Fruit fly (Drosophila melanogaster) whole organism, embryonic: ENCODE results near the gene Jhbp1.

Experiments used
- Ada2b ChIP-seq: fragments of 200-800 bp; sonication (Bioruptor generic); IDR thresholded peaks from 2 replicates; pipeline ENCODE4 v1.3.6; 2022; ENCODE audit warnings: missing biosample characterization, missing genetic modification characterization
- CG10209 ChIP-seq: fragments of 200-800 bp; sonication (Bioruptor generic); optimal IDR thresholded peaks from 3 replicates; lab custom pipeline; 2017; ENCODE audit warnings: missing biosample characterization, mild to moderate bottlenecking, missing genetic modification characterization, missing genetic modification reagents
- CG10543 ChIP-seq: fragments of 200-800 bp; sonication (Bioruptor generic); optimal IDR thresholded peaks from 3 replicates; lab custom pipeline; 2017; ENCODE audit warnings: missing biosample characterization, mild to moderate bottlenecking, missing genetic modification characterization, moderate library complexity
- CG10654 ChIP-seq: fragments of 200-800 bp; sonication (Bioruptor generic); optimal IDR thresholded peaks from 2 replicates; lab custom pipeline; 2016; ENCODE audit warnings: missing biosample characterization, missing genetic modification characterization
- CG11695 ChIP-seq: fragments of 200-800 bp; sonication (Bioruptor generic); IDR thresholded peaks from 3 replicates; pipeline ENCODE4 v1.3.6; 2022; ENCODE audit warnings: missing biosample characterization, missing genetic modification characterization
- CG12071 ChIP-seq: fragments of 200-800 bp; sonication (Bioruptor generic); optimal IDR thresholded peaks from 3 replicates; lab custom pipeline; 2018; ENCODE audit warnings: missing biosample characterization, mild to moderate bottlenecking, missing genetic modification characterization
- CG12155 ChIP-seq: fragments of 200-800 bp; sonication (Bioruptor generic); optimal IDR thresholded peaks from 3 replicates; lab custom pipeline; 2016; ENCODE audit warnings: missing biosample characterization, missing genetic modification characterization
- CG12769 ChIP-seq: fragments of 200-800 bp; sonication (Bioruptor generic); optimal IDR thresholded peaks from 2 replicates; lab custom pipeline; 2019; ENCODE audit warnings: missing biosample characterization, mild to moderate bottlenecking, missing genetic modification characterization, moderate library complexity
- CG17829 ChIP-seq: fragments of 200-800 bp; optimal IDR thresholded peaks from 2 replicates; lab custom pipeline; 2019; ENCODE audit warnings: missing biosample characterization, mild to moderate bottlenecking, missing genetic modification characterization, moderate library complexity
- CG1792 ChIP-seq: fragments of 200-800 bp; sonication (Bioruptor generic); optimal IDR thresholded peaks from 2 replicates; lab custom pipeline; 2016; ENCODE audit warnings: missing biosample characterization, missing genetic modification characterization
- CG18476 ChIP-seq: fragments of 200-800 bp; sonication (Bioruptor generic); optimal IDR thresholded peaks from 2 replicates; lab custom pipeline; 2016; ENCODE audit warnings: missing biosample characterization, mild to moderate bottlenecking, missing genetic modification characterization
- CG2889 ChIP-seq: fragments of 200-800 bp; sonication (Bioruptor generic); IDR thresholded peaks from 3 replicates; pipeline ENCODE4 v1.3.6; 2022; ENCODE audit warnings: missing biosample characterization, missing genetic modification characterization
- CG33213 ChIP-seq: fragments of 200-800 bp; sonication (Bioruptor generic); optimal IDR thresholded peaks from 3 replicates; lab custom pipeline; 2016; ENCODE audit warnings: missing biosample characterization, missing genetic modification characterization
- CG4424 ChIP-seq: fragments of 200-800 bp; sonication (Bioruptor generic); optimal IDR thresholded peaks from 3 replicates; lab custom pipeline; 2016; ENCODE audit warnings: missing biosample characterization, missing genetic modification characterization
- CG4707 ChIP-seq: fragments of 200-800 bp; sonication (Bioruptor generic); optimal IDR thresholded peaks from 2 replicates; lab custom pipeline; 2018; ENCODE audit warnings: missing biosample characterization, mild to moderate bottlenecking, missing genetic modification characterization, moderate library complexity
- CG6689 ChIP-seq: fragments of 200-800 bp; sonication (Bioruptor generic); IDR thresholded peaks from 2 replicates; pipeline ENCODE4 v1.3.6; 2022; ENCODE audit warnings: missing biosample characterization, missing genetic modification characterization
- CTCF ChIP-seq: fragments of 200-800 bp; sonication (Bioruptor generic); optimal IDR thresholded peaks from 2 replicates; lab custom pipeline; 2017; ENCODE audit warnings: missing biosample characterization, mild to moderate bottlenecking, missing genetic modification characterization, moderate library complexity
- Dfd ChIP-seq, 2 experiments: fragments of >200 bp; optimal IDR thresholded peaks; 2 replicates each; lab custom pipeline; 2017; ENCODE audit warnings: missing biosample characterization in 2 of 2, missing genetic modification characterization in 2 of 2
- Doc3 ChIP-seq: fragments of 200-800 bp; sonication (Bioruptor generic); IDR thresholded peaks from 3 replicates; pipeline ENCODE4 v1.3.6; 2022; ENCODE audit warnings: missing biosample characterization, missing genetic modification characterization; ENCODE audit not compliant: partially characterized antibody
- Eip74EF ChIP-seq, 2 experiments: fragments of 200-800 bp in 1 of 2; fragments of >200 bp in 1 of 2; sonication (Bioruptor generic) in 1 of 2; optimal IDR thresholded peaks; 2 replicates each; lab custom pipeline; 2017 to 2019; ENCODE audit warnings: missing biosample characterization in 2 of 2, missing genetic modification characterization in 2 of 2, mild to moderate bottlenecking in 1 of 2, moderate library complexity in 1 of 2
- Ets65A ChIP-seq: fragments of 200-800 bp; sonication (Bioruptor generic); peaks from one replicate; lab custom pipeline; 2016; ENCODE audit warnings: missing biosample characterization, missing genetic modification characterization
- Gug ChIP-seq: fragments of 200-800 bp; sonication (Bioruptor generic); IDR thresholded peaks from 4 replicates; pipeline ENCODE4 v1.3.6; 2022; ENCODE audit warnings: missing biosample characterization, missing genetic modification characterization
- Hr3 ChIP-seq: fragments of 200-800 bp; sonication (Bioruptor generic); optimal IDR thresholded peaks from 3 replicates; lab custom pipeline; 2016; ENCODE audit warnings: missing biosample characterization, missing genetic modification characterization
- Lim3 ChIP-seq: fragments of 200-800 bp; sonication (Bioruptor generic); IDR thresholded peaks from 2 replicates; pipeline ENCODE4 v1.3.6; 2022; ENCODE audit warnings: missing biosample characterization, missing genetic modification characterization
- Neu2 ChIP-seq: fragments of 200-800 bp; sonication (Bioruptor generic); optimal IDR thresholded peaks from 3 replicates; lab custom pipeline; 2016; ENCODE audit warnings: missing biosample characterization, missing genetic modification characterization, borderline replicate concordance
- Oaz ChIP-seq: fragments of 200-800 bp; sonication (Bioruptor generic); IDR thresholded peaks from 2 replicates; pipeline ENCODE4 v1.3.6; 2022; ENCODE audit warnings: missing biosample characterization, missing genetic modification characterization
- Optix ChIP-seq: fragments of 200-800 bp; sonication (Bioruptor generic); IDR thresholded peaks from 3 replicates; pipeline ENCODE4 v1.3.6; 2022; ENCODE audit warnings: missing biosample characterization, missing genetic modification characterization
- PHDP ChIP-seq: fragments of 200-800 bp; sonication (Bioruptor generic); optimal IDR thresholded peaks from 3 replicates; lab custom pipeline; 2018; ENCODE audit warnings: missing biosample characterization, mild to moderate bottlenecking, missing genetic modification characterization, moderate library complexity
- Sry-δ ChIP-seq: fragments of 200-800 bp; sonication (Bioruptor generic); optimal IDR thresholded peaks from 2 replicates; lab custom pipeline; 2016; ENCODE audit warnings: missing biosample characterization, missing genetic modification characterization
- ato ChIP-seq: fragments of 200-800 bp; sonication (Bioruptor generic); IDR thresholded peaks from 2 replicates; pipeline ENCODE4 v1.3.6; 2022; ENCODE audit warnings: missing biosample characterization, missing genetic modification characterization; ENCODE audit not compliant: partially characterized antibody
- btn ChIP-seq: fragments of 200-800 bp; sonication (Bioruptor generic); optimal IDR thresholded peaks from 2 replicates; lab custom pipeline; 2016; ENCODE audit warnings: missing biosample characterization, missing genetic modification characterization
- caup ChIP-seq: fragments of 200-800 bp; sonication (Bioruptor generic); optimal IDR thresholded peaks from 3 replicates; lab custom pipeline; 2017; ENCODE audit warnings: missing biosample characterization, mild to moderate bottlenecking, missing genetic modification characterization, moderate library complexity; ENCODE audit not compliant: severe bottlenecking
- da ChIP-seq: fragments of 200-800 bp; sonication (Bioruptor generic); optimal IDR thresholded peaks from 2 replicates; lab custom pipeline; 2016; ENCODE audit warnings: missing biosample characterization, missing genetic modification characterization
- dm ChIP-seq: fragments of 200-800 bp; sonication (Bioruptor generic); optimal IDR thresholded peaks from 3 replicates; lab custom pipeline; 2016; ENCODE audit warnings: missing biosample characterization, missing genetic modification characterization
- dmrt99B ChIP-seq: fragments of 200-800 bp; sonication (Bioruptor generic); optimal IDR thresholded peaks from 2 replicates; lab custom pipeline; 2018; ENCODE audit warnings: missing biosample characterization, mild to moderate bottlenecking, missing genetic modification characterization, moderate library complexity
- ems ChIP-seq: fragments of 200-800 bp; sonication (Bioruptor generic); optimal IDR thresholded peaks from 3 replicates; lab custom pipeline; 2016; ENCODE audit warnings: missing biosample characterization, missing genetic modification characterization
- gem ChIP-seq: fragments of 200-800 bp; sonication (Bioruptor generic); optimal IDR thresholded peaks from 2 replicates; lab custom pipeline; 2019; ENCODE audit warnings: missing biosample characterization, mild to moderate bottlenecking, missing genetic modification characterization, moderate library complexity
- gfzf ChIP-seq: fragments of 200-800 bp; sonication (Bioruptor generic); optimal IDR thresholded peaks from 2 replicates; lab custom pipeline; 2016; ENCODE audit warnings: missing biosample characterization, mild to moderate bottlenecking, missing genetic modification characterization, moderate library complexity
- grau ChIP-seq: fragments of 200-800 bp; optimal IDR thresholded peaks from 3 replicates; lab custom pipeline; 2019; ENCODE audit warnings: missing biosample characterization, mild to moderate bottlenecking, missing genetic modification characterization, moderate library complexity
- lola ChIP-seq, 3 experiments: fragments of >200 bp in 2 of 3; fragments of 200-800 bp in 1 of 3; sonication (Bioruptor generic) in 1 of 3; optimal IDR thresholded peaks; 2 replicates each; lab custom pipeline; 2017 to 2019; ENCODE audit warnings: missing biosample characterization in 3 of 3, missing genetic modification characterization in 3 of 3, mild to moderate bottlenecking in 1 of 3, moderate library complexity in 1 of 3
- mirr ChIP-seq: fragments of 200-800 bp; sonication (Bioruptor generic); optimal IDR thresholded peaks from 3 replicates; lab custom pipeline; 2018; ENCODE audit warnings: missing biosample characterization, mild to moderate bottlenecking, missing genetic modification characterization
- nerfin-1 ChIP-seq: fragments of 200-800 bp; sonication (Bioruptor generic); optimal IDR thresholded peaks from 3 replicates; lab custom pipeline; 2019; ENCODE audit warnings: missing biosample characterization, mild to moderate bottlenecking, missing genetic modification characterization, moderate library complexity
- odd ChIP-seq: fragments of 200-800 bp; sonication (Bioruptor generic); optimal IDR thresholded peaks from 2 replicates; lab custom pipeline; 2017; ENCODE audit warnings: missing biosample characterization, mild to moderate bottlenecking, missing genetic modification characterization
- shn ChIP-seq: fragments of 200-800 bp; sonication (Bioruptor generic); optimal IDR thresholded peaks from 3 replicates; lab custom pipeline; 2016; ENCODE audit warnings: missing biosample characterization, missing genetic modification characterization
- stwl ChIP-seq: fragments of 200-800 bp; sonication (Bioruptor generic); optimal IDR thresholded peaks from 3 replicates; lab custom pipeline; 2018; ENCODE audit warnings: missing biosample characterization, mild to moderate bottlenecking, missing genetic modification characterization, moderate library complexity
- tap ChIP-seq: fragments of 200-800 bp; optimal IDR thresholded peaks from 3 replicates; lab custom pipeline; 2019; ENCODE audit warnings: missing biosample characterization, mild to moderate bottlenecking, missing genetic modification characterization, moderate library complexity
- tin ChIP-seq: fragments of 200-800 bp; sonication (Bioruptor generic); optimal IDR thresholded peaks from 3 replicates; lab custom pipeline; 2016; ENCODE audit warnings: missing biosample characterization, missing genetic modification characterization
- wek ChIP-seq: fragments of 200-800 bp; sonication (Bioruptor generic); optimal IDR thresholded peaks from 3 replicates; lab custom pipeline; 2018; ENCODE audit warnings: missing biosample characterization, mild to moderate bottlenecking, missing genetic modification characterization, moderate library complexity
- zen ChIP-seq: fragments of 200-800 bp; sonication (Bioruptor generic); optimal IDR thresholded peaks from 3 replicates; lab custom pipeline; 2018; ENCODE audit warnings: missing biosample characterization, mild to moderate bottlenecking, missing genetic modification characterization, moderate library complexity
- zf30C ChIP-seq: fragments of 200-800 bp; sonication (Bioruptor generic); optimal IDR thresholded peaks from 3 replicates; lab custom pipeline; 2018; ENCODE audit warnings: missing biosample characterization, mild to moderate bottlenecking, missing genetic modification characterization

Gene Jhbp1

dm6 chr3R:5010153-5010552, 44.9 kb downstream of the Jhbp1 start (continued):
- TF ChIP-seq shn (GFP tag; lab: Kevin White, UChicago) (peak; percentile 77), grau (peak; percentile 89), CG11695 (peak; percentile 93), CG12155 (GFP tag; lab: Kevin White, UChicago) (peak; percentile 78), mirr (GFP tag; lab: Kevin White, UChicago) (no peak), CG10209 (peak; percentile 89), Lim3 (GFP tag; lab: Robert Waterston, UW) (peak; percentile 83), CG10543 (GFP tag; lab: Kevin White, UChicago) (peak; percentile 47), odd (GFP tag; lab: Kevin White, UChicago) (peak; percentile 89), lola (GFP tag; optimal IDR thresholded peaks at IDR 0.05; lab: Kevin White, UChicago) (peak in 1 of 3 experiments; percentile 87), wek (peak; percentile 72), Gug (GFP tag; lab: Robert Waterston, UW) (peak; percentile 79; the same call in 3 of the 4 replicates), dm (peak; percentile 57), CG2889 (GFP tag; lab: Robert Waterston, UW) (peak; percentile 87), CTCF (GFP tag; lab: Kevin White, UChicago) (peak; percentile 53), CG18476 (GFP tag; lab: Kevin White, UChicago) (peak; percentile 80), Neu2 (GFP tag; lab: Kevin White, UChicago) (no peak), Ada2b (GFP tag; lab: Robert Waterston, UW) (peak; percentile 91), Eip74EF (GFP tag; optimal IDR thresholded peaks at IDR 0.05; lab: Kevin White, UChicago) (peak in 1 of 2 experiments; percentile 92), gem (tag; lab: Kevin White, UChicago) (peak; percentile 95), Doc3 (no peak), nerfin-1 (peak; percentile 88), Hr3 (GFP tag; lab: Kevin White, UChicago) (peak; percentile 88), CG4424 (GFP tag; lab: Kevin White, UChicago) (peak; percentile 94), dmrt99B (tag; lab: Kevin White, UChicago) (peak; percentile 96), tin (peak; percentile 94), CG6689 (GFP tag; lab: Robert Waterston, UW) (peak; percentile 89), tap (tag; lab: Kevin White, UChicago) (peak; percentile 89), Ets65A (GFP tag; lab: Kevin White, UChicago) (peak; percentile 98), CG17829 (tag; lab: Kevin White, UChicago) (peak; percentile 92), zf30C (peak; percentile 35), zen (tag; lab: Kevin White, UChicago) (peak; percentile 68), Dfd (GFP tag; optimal IDR thresholded peaks at IDR 0.05; lab: Kevin White, UChicago) (no peak), ems (GFP tag; lab: Kevin White, UChicago) (peak; percentile 90), Sry-δ (GFP tag; lab: Kevin White, UChicago) (peak; percentile 53), btn (GFP tag; lab: Kevin White, UChicago) (peak; percentile 81), CG12071 (GFP tag; lab: Kevin White, UChicago) (peak; percentile 83), CG1792 (GFP tag; lab: Kevin White, UChicago) (peak; percentile 77), Optix (GFP tag; lab: Robert Waterston, UW) (peak; percentile 82; the same call in 2 of the 3 replicates), CG12769 (peak; percentile 87), Oaz (GFP tag; lab: Robert Waterston, UW) (peak; percentile 85), CG4707 (GFP tag; lab: Kevin White, UChicago) (peak; percentile 80), CG33213 (GFP tag; lab: Kevin White, UChicago) (peak; percentile 83), stwl (peak; percentile 7), ato (GFP tag; lab: Robert Waterston, UW) (no peak), caup (GFP tag; lab: Kevin White, UChicago) (peak; percentile 83), PHDP (tag; lab: Kevin White, UChicago) (peak; percentile 92), gfzf (no peak), CG10654 (GFP tag; lab: Kevin White, UChicago) (peak; percentile 85), da (GFP tag; lab: Kevin White, UChicago) (peak; percentile 75)
